Fruit fly (Drosophila melanogaster): ENCODE data around the gene ICA69.

ICA69 gene

DNA sequence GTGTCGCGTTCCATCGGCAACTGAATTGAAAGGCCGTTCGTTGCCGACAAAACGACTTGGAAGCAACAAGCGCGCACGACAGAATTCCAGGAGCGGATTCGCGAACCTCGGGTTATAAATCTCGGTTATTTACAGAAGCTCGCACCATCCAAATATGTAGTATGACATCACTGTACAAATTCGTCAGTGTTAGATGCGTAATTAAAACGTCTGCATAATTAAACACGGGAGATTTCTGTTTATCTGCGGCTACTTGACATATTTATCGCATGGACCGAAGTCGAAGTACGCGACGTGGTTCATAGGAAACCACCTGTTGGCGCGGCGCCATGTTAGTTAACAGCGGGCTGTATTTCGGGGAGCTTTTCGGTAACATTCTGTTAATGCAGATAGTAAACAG, 40.7 kb downstream of the ICA69 start, which contains the start of gene Ac78C (continued):
- peak; percentile 75 for TF ChIP-seq CG10274 (GFP tag; optimal IDR thresholded peaks at IDR 0.05)
- TF ChIP-seq CkIIα-i1 (GFP tag; IDR thresholded peaks at IDR 0.05): peak; percentile 35; the same call in 1 of the 2 replicates
- TF ChIP-seq CG14050 (GFP tag; IDR thresholded peaks at IDR 0.05): peak; percentile 81
- peak; percentile 96 for TF ChIP-seq Fer1 (GFP tag; optimal IDR thresholded peaks at IDR 0.05)
- TF ChIP-seq slou (GFP tag; optimal IDR thresholded peaks at IDR 0.05): peak; percentile 48
- peak; percentile 58 for TF ChIP-seq CG13287 (GFP tag; IDR thresholded peaks at IDR 0.05; ENCODE audit: partially characterized antibody)
- TF ChIP-seq jigr1 (GFP tag; IDR thresholded peaks at IDR 0.05): peak; percentile 39; the same call in 1 of the 3 replicates
- no peak; the same call in 1 of the 2 replicates for TF ChIP-seq CG31441 (GFP tag; IDR thresholded peaks at IDR 0.05)
- TF ChIP-seq B-H1 (GFP tag; IDR thresholded peaks at IDR 0.05): peak; percentile 67
- TF ChIP-seq abd-A (tag; optimal IDR thresholded peaks at IDR 0.05): peak; percentile 88
- peak; percentile 100 for TF ChIP-seq Med (GFP tag)
- peak; percentile 89 for TF ChIP-seq Hand (GFP tag; optimal IDR thresholded peaks at IDR 0.05)
- TF ChIP-seq tup (GFP tag; optimal IDR thresholded peaks at IDR 0.05): peak; percentile 64
- TF ChIP-seq zfh1 (GFP tag; IDR thresholded peaks at IDR 0.05): peak; percentile 77
- peak; percentile 71 for TF ChIP-seq Atf3 (GFP tag; optimal IDR thresholded peaks at IDR 0.05)
- TF ChIP-seq CG12219 (GFP tag; optimal IDR thresholded peaks at IDR 0.05): peak; percentile 82
- TF ChIP-seq CG8290 (GFP tag; optimal IDR thresholded peaks at IDR 0.05): no peak
- peak in 1 of 2 experiments; percentile 98 for TF ChIP-seq CG8290 (tag; optimal IDR thresholded peaks at IDR 0.05)
- no peak for TF ChIP-seq dati (GFP tag; IDR thresholded peaks at IDR 0.05)
- TF ChIP-seq CG17385 (GFP tag; optimal IDR thresholded peaks at IDR 0.05): peak; percentile 71
- peak in 1 of 2 experiments; percentile 52 for TF ChIP-seq Eip74EF (GFP tag; optimal IDR thresholded peaks at IDR 0.05)
- TF ChIP-seq stwl (tag; optimal IDR thresholded peaks at IDR 0.05): no peak
- peak; percentile 83 for TF ChIP-seq grau (tag; optimal IDR thresholded peaks at IDR 0.05)
- peak; percentile 91 for TF ChIP-seq CG2678 (tag; optimal IDR thresholded peaks at IDR 0.05)
- no peak for TF ChIP-seq Sry-β (GFP tag; optimal IDR thresholded peaks at IDR 0.05)
- peak; percentile 88 for TF ChIP-seq CG3847 (GFP tag; IDR thresholded peaks at IDR 0.05)
- TF ChIP-seq Dek (tag; optimal IDR thresholded peaks at IDR 0.05): peak; percentile 85
- no peak for TF ChIP-seq CG4360 (GFP tag; IDR thresholded peaks at IDR 0.05)
- peak; percentile 93 for TF ChIP-seq CrebB (tag; optimal IDR thresholded peaks at IDR 0.05)
- TF ChIP-seq CG12942 (GFP tag; optimal IDR thresholded peaks at IDR 0.05): peak; percentile 83
- TF ChIP-seq fd96Cb (tag; optimal IDR thresholded peaks at IDR 0.05): peak; percentile 74
- TF ChIP-seq CG4617 (GFP tag; optimal IDR thresholded peaks at IDR 0.05; ENCODE audit: borderline replicate concordance): peak; percentile 7
- TF ChIP-seq MTF-1 (GFP tag; optimal IDR thresholded peaks at IDR 0.05; ENCODE audit: borderline replicate concordance): peak; percentile 83
- TF ChIP-seq CG15479 (GFP tag; optimal IDR thresholded peaks at IDR 0.05): no peak
- TF ChIP-seq slp2 (GFP tag; optimal IDR thresholded peaks at IDR 0.05): peak; percentile 56
- TF ChIP-seq CG34224 (GFP tag; IDR thresholded peaks at IDR 0.05; ENCODE audit: partially characterized antibody): peak; percentile 24; the same call in 1 of the 3 replicates
- peak; percentile 91 for TF ChIP-seq Dad (GFP tag; optimal IDR thresholded peaks at IDR 0.05)
- peak; percentile 27 for TF ChIP-seq pzg (GFP tag; optimal IDR thresholded peaks at IDR 0.05)
- TF ChIP-seq HmgZ (tag; optimal IDR thresholded peaks at IDR 0.05): peak; percentile 96
- peak; percentile 72 for TF ChIP-seq CG17328 (GFP tag; IDR thresholded peaks at IDR 0.05)
- TF ChIP-seq CG3163 (GFP tag; optimal IDR thresholded peaks at IDR 0.05): peak; percentile 67
- TF ChIP-seq CG1602 (GFP tag; optimal IDR thresholded peaks at IDR 0.05): peak; percentile 31
- no peak for TF ChIP-seq eve (GFP tag; optimal IDR thresholded peaks at IDR 0.05)
- TF ChIP-seq CG12769 (tag; optimal IDR thresholded peaks at IDR 0.05): peak; percentile 97
- peak; percentile 89 for TF ChIP-seq CG7786 (GFP tag; optimal IDR thresholded peaks at IDR 0.05)
- peak; percentile 90 for TF ChIP-seq BtbVII (GFP tag; optimal IDR thresholded peaks at IDR 0.05)
- no peak for TF ChIP-seq lola (GFP tag; optimal IDR thresholded peaks at IDR 0.05)
- peak; percentile 87 for TF ChIP-seq gsb (GFP tag; IDR thresholded peaks at IDR 0.05)
- peak; percentile 91 for TF ChIP-seq Xbp1 (GFP tag; optimal IDR thresholded peaks at IDR 0.05)

Data from whole organism, embryonic.